Fruit fly (Drosophila melanogaster) whole organism, embryonic: ENCODE data around the gene Tm1.

Experiments used
- Atf-2 ChIP-seq: fragments of 200-800 bp; sonication (Bioruptor generic); optimal IDR thresholded peaks from 2 replicates; lab custom pipeline; 2016; ENCODE audit warnings: missing biosample characterization, missing genetic modification characterization
- CG1024 ChIP-seq: fragments of 200-800 bp; sonication (Bioruptor generic); IDR thresholded peaks from 2 replicates; pipeline ENCODE4 v1.3.6; 2022; ENCODE audit warnings: missing biosample characterization, missing genetic modification characterization
- CG10959 ChIP-seq: fragments of 200-800 bp; sonication (Bioruptor generic); IDR thresholded peaks from 2 replicates; pipeline ENCODE4 v1.3.6; 2022; ENCODE audit warnings: missing biosample characterization, missing genetic modification characterization
- CG12071 ChIP-seq: fragments of 200-800 bp; sonication (Bioruptor generic); optimal IDR thresholded peaks from 3 replicates; lab custom pipeline; 2018; ENCODE audit warnings: missing biosample characterization, mild to moderate bottlenecking, missing genetic modification characterization
- CG15514 ChIP-seq: fragments of 200-800 bp; sonication (Bioruptor generic); optimal IDR thresholded peaks from 3 replicates; lab custom pipeline; 2017; ENCODE audit warnings: missing biosample characterization, missing genetic modification characterization, mild to moderate bottlenecking, moderate library complexity, missing genetic modification reagents
- CG15601 ChIP-seq: fragments of 200-800 bp; sonication (Bioruptor generic); optimal IDR thresholded peaks from 3 replicates; lab custom pipeline; 2019; ENCODE audit warnings: missing biosample characterization, mild to moderate bottlenecking, missing genetic modification characterization, moderate library complexity
- CG16815 ChIP-seq: fragments of 200-800 bp; sonication (Bioruptor generic); optimal IDR thresholded peaks from 3 replicates; lab custom pipeline; 2017; ENCODE audit warnings: missing biosample characterization, mild to moderate bottlenecking, missing genetic modification characterization
- CG17829 ChIP-seq: fragments of 200-800 bp; optimal IDR thresholded peaks from 2 replicates; lab custom pipeline; 2019; ENCODE audit warnings: missing biosample characterization, mild to moderate bottlenecking, missing genetic modification characterization, moderate library complexity
- CG2889 ChIP-seq: fragments of 200-800 bp; sonication (Bioruptor generic); IDR thresholded peaks from 3 replicates; pipeline ENCODE4 v1.3.6; 2022; ENCODE audit warnings: missing biosample characterization, missing genetic modification characterization
- CG31365 ChIP-seq: fragments of 200-800 bp; sonication (Bioruptor generic); optimal IDR thresholded peaks from 2 replicates; lab custom pipeline; 2018; ENCODE audit warnings: missing biosample characterization, mild to moderate bottlenecking, missing genetic modification characterization
- CG33213 ChIP-seq: fragments of 200-800 bp; sonication (Bioruptor generic); optimal IDR thresholded peaks from 3 replicates; lab custom pipeline; 2016; ENCODE audit warnings: missing biosample characterization, missing genetic modification characterization
- CG3847 ChIP-seq: fragments of 200-800 bp; sonication (Bioruptor generic); IDR thresholded peaks from 2 replicates; pipeline ENCODE4 v1.3.6; 2022; ENCODE audit warnings: missing biosample characterization, missing genetic modification characterization
- CG8359 ChIP-seq: fragments of 200-800 bp; sonication (Bioruptor generic); optimal IDR thresholded peaks from 2 replicates; lab custom pipeline; 2017; ENCODE audit warnings: missing biosample characterization, mild to moderate bottlenecking, missing genetic modification characterization, borderline replicate concordance
- CG9817 ChIP-seq: fragments of 200-800 bp; sonication (Bioruptor generic); optimal IDR thresholded peaks from 2 replicates; lab custom pipeline; 2018; ENCODE audit warnings: missing biosample characterization, mild to moderate bottlenecking, missing genetic modification characterization, moderate library complexity
- CHES-1-like ChIP-seq: fragments of 200-800 bp; sonication (Bioruptor generic); optimal IDR thresholded peaks from 2 replicates; lab custom pipeline; 2016; ENCODE audit warnings: missing biosample characterization, missing genetic modification characterization
- Camta ChIP-seq: fragments of 200-800 bp; sonication (Bioruptor generic); optimal IDR thresholded peaks from 2 replicates; lab custom pipeline; 2016; ENCODE audit warnings: missing biosample characterization, missing genetic modification characterization
- HmgZ ChIP-seq: fragments of 200-800 bp; sonication (Bioruptor generic); optimal IDR thresholded peaks from 2 replicates; lab custom pipeline; 2018; ENCODE audit warnings: missing biosample characterization, mild to moderate bottlenecking, missing genetic modification characterization
- Hr3 ChIP-seq: fragments of 200-800 bp; sonication (Bioruptor generic); optimal IDR thresholded peaks from 3 replicates; lab custom pipeline; 2016; ENCODE audit warnings: missing biosample characterization, missing genetic modification characterization
- Kr ChIP-seq: fragments of 200-800 bp; sonication (Bioruptor generic); optimal IDR thresholded peaks from 2 replicates; lab custom pipeline; 2017; ENCODE audit warnings: missing biosample characterization, mild to moderate bottlenecking, missing genetic modification characterization
- Lpt ChIP-seq: fragments of >200 bp; optimal IDR thresholded peaks from 2 replicates; lab custom pipeline; 2018; ENCODE audit warnings: missing biosample characterization, missing genetic modification characterization
- MESR4 ChIP-seq: fragments of 200-800 bp; sonication (Bioruptor generic); optimal IDR thresholded peaks from 2 replicates; lab custom pipeline; 2018; ENCODE audit warnings: missing biosample characterization, mild to moderate bottlenecking, missing genetic modification characterization, moderate library complexity
- Med ChIP-seq: fragments of 200-800 bp; sonication (Bioruptor generic); peaks from one replicate; lab custom pipeline; 2016; ENCODE audit warnings: missing biosample characterization, missing genetic modification characterization, mild to moderate bottlenecking, inconsistent platforms, moderate library complexity
- NC2α ChIP-seq: fragments of 200-800 bp; sonication (Bioruptor generic); optimal IDR thresholded peaks from 2 replicates; lab custom pipeline; 2016; ENCODE audit warnings: missing biosample characterization, missing genetic modification characterization
- NK7.1 ChIP-seq: fragments of 200-800 bp; sonication (Bioruptor generic); optimal IDR thresholded peaks from 3 replicates; lab custom pipeline; 2016; ENCODE audit warnings: missing biosample characterization, missing genetic modification characterization
- Nf-YC ChIP-seq: fragments of 200-800 bp; optimal IDR thresholded peaks from 3 replicates; lab custom pipeline; 2019; ENCODE audit warnings: missing biosample characterization, mild to moderate bottlenecking, missing genetic modification characterization, moderate library complexity
- Rx ChIP-seq: fragments of 200-800 bp; sonication (Bioruptor generic); IDR thresholded peaks from 2 replicates; pipeline ENCODE4 v1.3.6; 2022; ENCODE audit warnings: missing biosample characterization, missing genetic modification characterization
- Ssrp ChIP-seq: fragments of 200-800 bp; sonication (Bioruptor generic); optimal IDR thresholded peaks from 2 replicates; lab custom pipeline; 2018; ENCODE audit warnings: missing biosample characterization, mild to moderate bottlenecking, missing genetic modification characterization, moderate library complexity
- Taf1 ChIP-seq: fragments of 200-800 bp; sonication (Bioruptor generic); IDR thresholded peaks from 2 replicates; pipeline ENCODE4 v1.3.6; 2022; ENCODE audit warnings: missing biosample characterization, missing genetic modification characterization
- Usf ChIP-seq: fragments of 200-800 bp; sonication (Bioruptor generic); optimal IDR thresholded peaks from 2 replicates; lab custom pipeline; 2017; ENCODE audit warnings: missing genotype, missing biosample characterization, missing genetic modification characterization
- Vsx1 ChIP-seq: fragments of 200-800 bp; sonication (Bioruptor generic); optimal IDR thresholded peaks from 2 replicates; lab custom pipeline; 2017; ENCODE audit warnings: missing biosample characterization, mild to moderate bottlenecking, missing genetic modification characterization, missing genetic modification reagents
- Xbp1 ChIP-seq: fragments of 200-800 bp; sonication (Bioruptor generic); optimal IDR thresholded peaks from 3 replicates; lab custom pipeline; 2016; ENCODE audit warnings: missing biosample characterization, mild to moderate bottlenecking, missing genetic modification characterization
- amos ChIP-seq: fragments of 200-800 bp; sonication (Bioruptor generic); IDR thresholded peaks from 2 replicates; pipeline ENCODE4 v1.3.6; 2022; ENCODE audit warnings: missing biosample characterization, missing genetic modification characterization; ENCODE audit not compliant: partially characterized antibody
- bcd ChIP-seq: fragments of 200-800 bp; sonication (Bioruptor generic); optimal IDR thresholded peaks from 2 replicates; lab custom pipeline; 2017; ENCODE audit warnings: missing biosample characterization, mild to moderate bottlenecking, missing genetic modification characterization
- chm ChIP-seq: fragments of 200-800 bp; sonication (Bioruptor generic); IDR thresholded peaks from 2 replicates; pipeline ENCODE4 v1.3.6; 2022; ENCODE audit warnings: missing biosample characterization, missing genetic modification characterization
- crc ChIP-seq: fragments of 200-800 bp; sonication (Bioruptor generic); optimal IDR thresholded peaks from 2 replicates; lab custom pipeline; 2016; ENCODE audit warnings: missing biosample characterization, missing genetic modification characterization
- dati ChIP-seq: fragments of 200-800 bp; sonication (Bioruptor generic); IDR thresholded peaks from 2 replicates; pipeline ENCODE4 v1.3.6; 2022; ENCODE audit warnings: missing biosample characterization, missing genetic modification characterization
- dysf ChIP-seq: fragments of 200-800 bp; sonication (Bioruptor generic); IDR thresholded peaks from 3 replicates; pipeline ENCODE4 v1.3.6; 2022; ENCODE audit warnings: missing biosample characterization, missing genetic modification characterization
- fd64A ChIP-seq: fragments of 200-800 bp; sonication (Bioruptor generic); optimal IDR thresholded peaks from 3 replicates; lab custom pipeline; 2018; ENCODE audit warnings: missing biosample characterization, mild to moderate bottlenecking, missing genetic modification characterization
- gem ChIP-seq: fragments of 200-800 bp; sonication (Bioruptor generic); optimal IDR thresholded peaks from 2 replicates; lab custom pipeline; 2019; ENCODE audit warnings: missing biosample characterization, mild to moderate bottlenecking, missing genetic modification characterization, moderate library complexity
- gfzf ChIP-seq: fragments of 200-800 bp; sonication (Bioruptor generic); optimal IDR thresholded peaks from 2 replicates; lab custom pipeline; 2016; ENCODE audit warnings: missing biosample characterization, mild to moderate bottlenecking, missing genetic modification characterization, moderate library complexity
- gro ChIP-seq: fragments of 200-800 bp; sonication (Bioruptor generic); optimal IDR thresholded peaks from 2 replicates; lab custom pipeline; 2016; ENCODE audit warnings: missing biosample characterization, missing genetic modification characterization
- mirr ChIP-seq: fragments of 200-800 bp; sonication (Bioruptor generic); optimal IDR thresholded peaks from 3 replicates; lab custom pipeline; 2018; ENCODE audit warnings: missing biosample characterization, mild to moderate bottlenecking, missing genetic modification characterization
- pho ChIP-seq: fragments of 200-800 bp; sonication (Bioruptor generic); optimal IDR thresholded peaks from 2 replicates; lab custom pipeline; 2016; ENCODE audit warnings: missing biosample characterization, missing genetic modification characterization
- row ChIP-seq: fragments of 200-800 bp; sonication (Bioruptor generic); IDR thresholded peaks from 3 replicates; pipeline ENCODE4 v1.3.6; 2022; ENCODE audit warnings: missing biosample characterization, missing genetic modification characterization
- sima ChIP-seq: fragments of 200-800 bp; sonication (Bioruptor generic); optimal IDR thresholded peaks from 2 replicates; lab custom pipeline; 2016; ENCODE audit warnings: missing biosample characterization, missing genetic modification characterization
- sr ChIP-seq: fragments of 200-800 bp; sonication (Bioruptor generic); IDR thresholded peaks from 3 replicates; pipeline ENCODE4 v1.3.6; 2022; ENCODE audit warnings: missing biosample characterization, missing genetic modification characterization
- sug ChIP-seq: fragments of 200-800 bp; optimal IDR thresholded peaks from 2 replicates; lab custom pipeline; 2019; ENCODE audit warnings: missing biosample characterization, mild to moderate bottlenecking, missing genetic modification characterization, moderate library complexity
- tgo ChIP-seq: fragments of 200-800 bp; sonication (Bioruptor generic); IDR thresholded peaks from 3 replicates; pipeline ENCODE4 v1.3.6; 2022; ENCODE audit warnings: missing biosample characterization, missing genetic modification characterization
- unc-4 ChIP-seq: fragments of 200-800 bp; sonication (Bioruptor generic); IDR thresholded peaks from 2 replicates; pipeline ENCODE4 v1.3.6; 2022; ENCODE audit warnings: missing biosample characterization, missing genetic modification characterization; ENCODE audit not compliant: partially characterized antibody
- zfh1 ChIP-seq: fragments of 200-800 bp; sonication (Bioruptor generic); IDR thresholded peaks from 3 replicates; pipeline ENCODE4 v1.3.6; 2022; ENCODE audit warnings: missing biosample characterization, missing genetic modification characterization

Tm1 gene

dm6 chr3R:15319912-15320746 lies 42.1 kb downstream of the Tm1 start, which contains the start of the genes CG6276 and CG44040 (continued):
- TF ChIP-seq zfh1 (GFP tag; lab: Robert Waterston, UW) (no peak), dysf (peak; percentile 45; the same call in 1 of the 3 replicates), CG3847 (GFP tag; lab: Robert Waterston, UW) (no peak), sima (GFP tag; lab: Kevin White, UChicago) (no peak), pho (GFP tag; lab: Kevin White, UChicago) (peak; percentile 69), Med (GFP tag; lab: Kevin White, UChicago) (peak; percentile 94), bcd (GFP tag; lab: Kevin White, UChicago) (peak; percentile 48), CG8359 (GFP tag; lab: Kevin White, UChicago) (no peak), Nf-YC (peak; percentile 42), gfzf (no peak), NK7.1 (GFP tag; lab: Kevin White, UChicago) (no peak), Kr (GFP tag; lab: Kevin White, UChicago) (no peak), MESR4 (GFP tag; lab: Kevin White, UChicago) (peak; percentile 63), Ssrp (peak; percentile 22), CG16815 (no peak), sr (GFP tag; lab: Robert Waterston, UW) (no peak), CHES-1-like (peak; percentile 30), fd64A (peak; percentile 39), gro (GFP tag; lab: Kevin White, UChicago) (peak; percentile 37), CG1024 (no peak), Vsx1 (no peak), CG10959 (GFP tag; lab: Robert Waterston, UW) (no peak), CG33213 (GFP tag; lab: Kevin White, UChicago) (peak; percentile 14), CG17829 (tag; lab: Kevin White, UChicago) (peak; percentile 18), Lpt (GFP tag; lab: Kevin White, UChicago) (no peak), Taf1 (no peak), Hr3 (GFP tag; lab: Kevin White, UChicago) (peak; percentile 36), crc (GFP tag; lab: Kevin White, UChicago) (peak; percentile 22), HmgZ (tag; lab: Kevin White, UChicago) (peak; percentile 23), CG9817 (tag; lab: Kevin White, UChicago) (peak; percentile 42), CG2889 (GFP tag; lab: Robert Waterston, UW) (no peak), amos (GFP tag; lab: Robert Waterston, UW) (peak; percentile 19; the same call in 1 of the 2 replicates), Xbp1 (GFP tag; lab: Kevin White, UChicago) (peak; percentile 35), Rx (GFP tag; lab: Robert Waterston, UW) (no peak), mirr (GFP tag; lab: Kevin White, UChicago) (no peak), NC2α (GFP tag; lab: Kevin White, UChicago) (no peak), CG12071 (GFP tag; lab: Kevin White, UChicago) (peak; percentile 21), row (peak; percentile 73), CG15601 (tag; lab: Kevin White, UChicago) (peak; percentile 10), Camta (GFP tag; lab: Kevin White, UChicago) (peak; percentile 50), chm (GFP tag; lab: Robert Waterston, UW) (no peak), CG15514 (GFP tag; lab: Kevin White, UChicago) (peak; percentile 99), CG31365 (tag; lab: Kevin White, UChicago) (peak; percentile 17), tgo (GFP tag; lab: Robert Waterston, UW) (no peak; the same call in 2 of the 3 replicates), gem (tag; lab: Kevin White, UChicago) (peak; percentile 64), Atf-2 (GFP tag; lab: Kevin White, UChicago) (no peak), dati (GFP tag; lab: Robert Waterston, UW) (0 out of 2 replicates have a peak, but pooled peaks have one; percentile 15), Usf (GFP tag; lab: Kevin White, UChicago) (peak; percentile 11), sug (tag; lab: Kevin White, UChicago) (peak; percentile 49), unc-4 (GFP tag; lab: Robert Waterston, UW) (no peak)
